Worm (Caenorhabditis elegans) whole organism, L1 larva: ENCODE measurements around the gene K08D8.12.

Experiments used
- alr-1 ChIP-seq: fragments of 200-800 bp; sonication (Bioruptor generic); optimal IDR thresholded peaks from 2 replicates; lab custom pipeline; 2018; ENCODE audit warnings: borderline replicate concordance, mild to moderate bottlenecking, missing genetic modification characterization, missing compliant biosample characterization
- lin-39 ChIP-seq: fragments of 150-350 bp; optimal IDR thresholded peaks from 2 replicates; lab custom pipeline; 2014; ENCODE audit warnings: missing biosample characterization, missing genetic modification reagents, missing genetic modification characterization
- nhr-76 ChIP-seq: sonication (generic microtip); optimal IDR thresholded peaks from 2 replicates; lab custom pipeline; 2017; ENCODE audit warnings: missing biosample characterization, missing genetic modification characterization
- skn-1 ChIP-seq: fragments of 150-350 bp; optimal IDR thresholded peaks from 2 replicates; lab custom pipeline; 2014; ENCODE audit warnings: missing biosample characterization, missing genetic modification characterization
- unc-62 ChIP-seq: fragments of 150-350 bp; optimal IDR thresholded peaks from 2 replicates; lab custom pipeline; 2014; ENCODE audit warnings: missing biosample characterization, missing genetic modification reagents, missing genetic modification characterization
- ztf-11 ChIP-seq, 2 experiments: sonication (generic microtip); optimal IDR thresholded peaks; 2 replicates each; lab custom pipeline; 2016 to 2017; ENCODE audit warnings: missing genetic modification characterization in 2 of 2, missing biosample characterization in 1 of 2, missing compliant biosample characterization in 1 of 2

DNA sequence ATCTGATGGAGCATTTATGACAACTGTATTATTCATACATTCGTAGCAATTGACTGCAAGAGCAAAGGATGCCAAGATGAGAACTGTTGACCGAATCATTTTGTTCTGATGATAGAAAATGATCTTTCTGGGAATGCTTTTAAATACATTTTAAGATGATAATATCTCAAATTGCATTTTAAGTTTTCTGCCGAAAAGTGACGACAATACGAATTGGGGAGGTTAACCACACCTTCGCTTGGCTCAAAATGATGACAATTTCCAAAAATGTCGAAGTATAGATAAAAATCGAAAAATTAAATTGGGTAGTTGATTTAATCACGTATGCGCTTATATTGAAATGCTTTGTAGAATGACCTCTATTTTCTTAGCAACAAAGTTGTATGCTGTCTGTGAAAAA is 48.0 kb downstream of the K08D8.12 start, which contains the start of gene dod-24:
- no peak for TF ChIP-seq nhr-76 (tag; lab: Kevin White, UChicago)
- no peak for TF ChIP-seq alr-1 (tag; lab: Kevin White, UChicago)
- TF ChIP-seq skn-1 (tag; lab: Kevin White, UChicago): no peak
- no peak for TF ChIP-seq lin-39 (tag; lab: Kevin White, UChicago)
- TF ChIP-seq ztf-11 (tag; optimal IDR thresholded peaks at IDR 0.05; lab: Kevin White, UChicago): no peak
- TF ChIP-seq unc-62 (GFP tag; lab: Kevin White, UChicago): no peak
